Fruit fly (Drosophila melanogaster): ENCODE measurements around the gene ND-51.
A peak's percentile ranks its signal among the peaks of the same experiment; 100 is the strongest.

The ND-51 gene

dm6 chr2L:6028712-6029111 lies 33.8 kb downstream of the ND-51 start (continued):
- 0 out of 2 replicates have a peak, but pooled peaks have one; percentile 44 for TF ChIP-seq CG14014 (GFP tag; IDR thresholded peaks at IDR 0.05)
- TF ChIP-seq twi (tag; optimal IDR thresholded peaks at IDR 0.05), result no peak
- TF ChIP-seq Gug (GFP tag; IDR thresholded peaks at IDR 0.05), result no peak
- no peak for TF ChIP-seq Kr (GFP tag; optimal IDR thresholded peaks at IDR 0.05)
- no peak for TF ChIP-seq CG15514 (GFP tag; optimal IDR thresholded peaks at IDR 0.05)
- TF ChIP-seq eve (GFP tag; optimal IDR thresholded peaks at IDR 0.05), result no peak
- TF ChIP-seq Bdp1 (GFP tag; optimal IDR thresholded peaks at IDR 0.05), result no peak
- no peak for TF ChIP-seq gcm2 (GFP tag; optimal IDR thresholded peaks at IDR 0.05)
- TF ChIP-seq Dek (tag; optimal IDR thresholded peaks at IDR 0.05), result no peak
- TF ChIP-seq CG33213 (GFP tag; optimal IDR thresholded peaks at IDR 0.05), result no peak
- TF ChIP-seq CG13624 (GFP tag; optimal IDR thresholded peaks at IDR 0.05), result no peak
- TF ChIP-seq CG32532 (GFP tag; IDR thresholded peaks at IDR 0.05), result no peak
- TF ChIP-seq CG15601 (tag; optimal IDR thresholded peaks at IDR 0.05), result no peak
- no peak for TF ChIP-seq CG4854 (GFP tag; optimal IDR thresholded peaks at IDR 0.05)
- no peak for TF ChIP-seq dmrt11E (tag; optimal IDR thresholded peaks at IDR 0.05)
- TF ChIP-seq CG6654 (GFP tag; optimal IDR thresholded peaks at IDR 0.05), result no peak
- no peak for TF ChIP-seq CG14441 (GFP tag; IDR thresholded peaks at IDR 0.05)
- TF ChIP-seq row (GFP tag; IDR thresholded peaks at IDR 0.05), result peak; percentile 61
- TF ChIP-seq slou (GFP tag; optimal IDR thresholded peaks at IDR 0.05), result no peak
- no peak for TF ChIP-seq ewg (GFP tag; optimal IDR thresholded peaks at IDR 0.05)
- no peak for TF ChIP-seq chinmo (GFP tag; IDR thresholded peaks at IDR 0.05; ENCODE audit: partially characterized antibody)
- TF ChIP-seq CG5180 (GFP tag; optimal IDR thresholded peaks at IDR 0.05), result no peak
- no peak for TF ChIP-seq CG12155 (GFP tag; optimal IDR thresholded peaks at IDR 0.05)
- TF ChIP-seq pb (GFP tag; optimal IDR thresholded peaks at IDR 0.05), result no peak
- no peak for TF ChIP-seq Antp (GFP tag; optimal IDR thresholded peaks at IDR 0.05)
- TF ChIP-seq Med (GFP tag), result peak; percentile 70
- no peak for TF ChIP-seq her (GFP tag; optimal IDR thresholded peaks at IDR 0.05)
- TF ChIP-seq Lpt (GFP tag; optimal IDR thresholded peaks at IDR 0.05), result no peak
- TF ChIP-seq CG9727 (GFP tag; optimal IDR thresholded peaks at IDR 0.05), result no peak
- no peak for TF ChIP-seq Blimp-1 (GFP tag; optimal IDR thresholded peaks at IDR 0.05)
- TF ChIP-seq seq (GFP tag; IDR thresholded peaks at IDR 0.05), result no peak
- TF ChIP-seq pros (GFP tag; optimal IDR thresholded peaks at IDR 0.05), result no peak
- 0 out of 2 replicates have a peak, but pooled peaks have one; percentile 10 for TF ChIP-seq CG4404 (GFP tag; IDR thresholded peaks at IDR 0.05)
- no peak for TF ChIP-seq Mrtf (GFP tag; IDR thresholded peaks at IDR 0.05)
- no peak for TF ChIP-seq ssp (GFP tag; IDR thresholded peaks at IDR 0.05)
- TF ChIP-seq CG31388 (GFP tag; optimal IDR thresholded peaks at IDR 0.05), result no peak
- TF ChIP-seq CG1792 (GFP tag; optimal IDR thresholded peaks at IDR 0.05), result no peak
- no peak for TF ChIP-seq Lhr (GFP tag; optimal IDR thresholded peaks at IDR 0.05)
- no peak for TF ChIP-seq CrebB (tag; optimal IDR thresholded peaks at IDR 0.05)
- no peak for TF ChIP-seq CG17802 (tag; optimal IDR thresholded peaks at IDR 0.05)
- 0 out of 2 replicates have a peak, but pooled peaks have one; percentile 35 for TF ChIP-seq slbo (GFP tag; IDR thresholded peaks at IDR 0.05)
- TF ChIP-seq tgo (GFP tag; IDR thresholded peaks at IDR 0.05), result peak; percentile 23; the same call in 1 of the 3 replicates
- TF ChIP-seq Chrac-16 (GFP tag; optimal IDR thresholded peaks at IDR 0.05), result no peak
- no peak for TF ChIP-seq p53 (GFP tag; optimal IDR thresholded peaks at IDR 0.05)
- TF ChIP-seq cad (GFP tag; optimal IDR thresholded peaks at IDR 0.05), result no peak
- peak; percentile 27 for TF ChIP-seq CG7839 (tag; optimal IDR thresholded peaks at IDR 0.05)
- TF ChIP-seq HLH4C (GFP tag; IDR thresholded peaks at IDR 0.05; ENCODE audit: partially characterized antibody), result no peak
- no peak for TF ChIP-seq tio (GFP tag; optimal IDR thresholded peaks at IDR 0.05)
- TF ChIP-seq br (optimal IDR thresholded peaks at IDR 0.05), result no peak
- no peak for TF ChIP-seq CG2129 (GFP tag; IDR thresholded peaks at IDR 0.05; ENCODE audit: partially characterized antibody)
- no peak for TF ChIP-seq z (GFP tag; IDR thresholded peaks at IDR 0.05)
- no peak for TF ChIP-seq zen (tag; optimal IDR thresholded peaks at IDR 0.05)
- TF ChIP-seq ab (GFP tag; optimal IDR thresholded peaks at IDR 0.05), result no peak
